Worm (Caenorhabditis elegans): Measurements from ENCODE around the gene eol-1.

ce11 chrV:14027384-14027783 is 46.7 kb upstream of the eol-1 start, which contains the start of gene T08G5.3:
- TF ChIP-seq flt-1 (GFP tag; IDR thresholded peaks at IDR 0.05) (no peak), T22C8.4 (GFP tag; IDR thresholded peaks at IDR 0.05) (no peak), cog-1 (tag; optimal IDR thresholded peaks at IDR 0.05) (no peak), ref-1 (GFP tag; conservative IDR thresholded peaks at IDR 0.05) (no peak), med-1 (GFP tag; optimal IDR thresholded peaks at IDR 0.05; ENCODE audit: insufficient read depth) (no peak), tab-1 (GFP tag; IDR thresholded peaks at IDR 0.05) (no peak)
